Worm (Caenorhabditis elegans) whole organism, L3 larva: ENCODE results near the gene col-19.

ENCODE experiments used
- aly-2 ChIP-seq: fragments of 150-350 bp; optimal IDR thresholded peaks from 2 replicates; lab custom pipeline; 2014; ENCODE audit warnings: missing biosample characterization, missing genetic modification characterization
- ceh-16 ChIP-seq: sonication (generic microtip); optimal IDR thresholded peaks from 2 replicates; lab custom pipeline; 2017; ENCODE audit warnings: missing biosample characterization, missing genetic modification characterization
- ceh-28 ChIP-seq: fragments of 150-350 bp; optimal IDR thresholded peaks from 2 replicates; lab custom pipeline; 2014; ENCODE audit warnings: missing biosample characterization, missing genetic modification reagents, missing genetic modification characterization
- ceh-82 ChIP-seq: fragments of 150-350 bp; optimal IDR thresholded peaks from 2 replicates; lab custom pipeline; 2014; ENCODE audit warnings: missing biosample characterization, missing genetic modification characterization
- ceh-9 ChIP-seq: sonication (generic microtip); optimal IDR thresholded peaks from 2 replicates; lab custom pipeline; 2018; ENCODE audit warnings: missing biosample characterization, missing genetic modification characterization
- daf-12 ChIP-seq: fragments of 150-350 bp; optimal IDR thresholded peaks from 2 replicates; lab custom pipeline; 2014; ENCODE audit warnings: missing biosample characterization, missing genetic modification reagents, missing genetic modification characterization
- egl-27 ChIP-seq: sonication (generic microtip); optimal IDR thresholded peaks from 4 replicates; lab custom pipeline; 2017; ENCODE audit warnings: missing biosample characterization, missing genetic modification reagents, missing genetic modification characterization
- egl-5 ChIP-seq: fragments of 150-350 bp; optimal IDR thresholded peaks from 2 replicates; lab custom pipeline; 2017; ENCODE audit warnings: missing biosample characterization, missing genetic modification reagents, missing genetic modification characterization, inconsistent platforms
- elt-1 ChIP-seq: fragments of 150-350 bp; optimal IDR thresholded peaks from 2 replicates; lab custom pipeline; 2014; ENCODE audit warnings: missing biosample characterization, missing genetic modification characterization
- elt-2 ChIP-seq: sonication (generic microtip); optimal IDR thresholded peaks from 2 replicates; lab custom pipeline; 2016; ENCODE audit warnings: missing genetic modification reagents, mild to moderate bottlenecking, missing genetic modification characterization, missing compliant biosample characterization
- elt-3 ChIP-seq, 3 experiments: fragments of 150-350 bp in 1 of 3; sonication (generic microtip) in 2 of 3; optimal IDR thresholded peaks; 2 replicates in 2 of 3; 4 replicates in 1 of 3; lab custom pipeline; 2014 to 2017; ENCODE audit warnings: missing biosample characterization in 3 of 3, missing genetic modification characterization in 3 of 3
- eor-1 ChIP-seq, 2 experiments: fragments of 150-350 bp; optimal IDR thresholded peaks; 2 replicates each; lab custom pipeline; 2014 to 2018; ENCODE audit warnings: missing biosample characterization in 2 of 2, missing genetic modification characterization in 2 of 2
- fkh-10 ChIP-seq: sonication (generic microtip); optimal IDR thresholded peaks from 2 replicates; lab custom pipeline; 2017; ENCODE audit warnings: missing biosample characterization, missing genetic modification reagents, missing genetic modification characterization
- hmg-11 ChIP-seq: sonication (generic microtip); optimal IDR thresholded peaks from 2 replicates; lab custom pipeline; 2016; ENCODE audit warnings: missing genetic modification characterization, missing compliant biosample characterization
- jun-1 ChIP-seq: fragments of 150-350 bp; optimal IDR thresholded peaks from 2 replicates; lab custom pipeline; 2014; ENCODE audit warnings: missing biosample characterization, missing genetic modification reagents, missing genetic modification characterization
- lin-39 ChIP-seq: fragments of 150-350 bp; optimal IDR thresholded peaks from 2 replicates; lab custom pipeline; 2018; ENCODE audit warnings: missing biosample characterization, missing genetic modification reagents, missing genetic modification characterization
- nhr-12 ChIP-seq: fragments of 150-350 bp; optimal IDR thresholded peaks from 2 replicates; lab custom pipeline; 2014; ENCODE audit warnings: missing biosample characterization, missing genetic modification characterization
- nhr-23 ChIP-seq: fragments of 150-350 bp; optimal IDR thresholded peaks from 2 replicates; lab custom pipeline; 2014; ENCODE audit warnings: missing biosample characterization, missing genetic modification reagents, missing genetic modification characterization
- nhr-25 ChIP-seq: sonication (generic microtip); optimal IDR thresholded peaks from 2 replicates; lab custom pipeline; 2017; ENCODE audit warnings: missing biosample characterization, missing genetic modification characterization
- nhr-43 ChIP-seq: sonication (generic microtip); optimal IDR thresholded peaks from 2 replicates; lab custom pipeline; 2016; ENCODE audit warnings: mild to moderate bottlenecking, missing genetic modification characterization, missing compliant biosample characterization; ENCODE audit not compliant: poor library complexity, severe bottlenecking
- nhr-67 ChIP-seq: fragments of 150-350 bp; optimal IDR thresholded peaks from 2 replicates; lab custom pipeline; 2014; ENCODE audit warnings: missing biosample characterization, missing genetic modification characterization
- nhr-76 ChIP-seq: fragments of 150-350 bp; sonication (generic microtip); optimal IDR thresholded peaks from 5 replicates; lab custom pipeline; 2014; ENCODE audit warnings: missing biosample characterization, missing genetic modification characterization
- pha-4 ChIP-seq: fragments of 150-350 bp; optimal IDR thresholded peaks from 2 replicates; lab custom pipeline; 2014; ENCODE audit warnings: missing biosample characterization, missing genetic modification reagents, missing genetic modification characterization
- pqm-1 ChIP-seq: fragments of 150-350 bp; optimal IDR thresholded peaks from 2 replicates; lab custom pipeline; 2017; ENCODE audit warnings: missing biosample characterization, missing genetic modification characterization, inconsistent platforms
- sea-2 ChIP-seq: fragments of 150-350 bp; sonication (generic microtip); optimal IDR thresholded peaks from 4 replicates; lab custom pipeline; 2014; ENCODE audit warnings: missing biosample characterization, missing genetic modification reagents, missing genetic modification characterization
- snpc-4 ChIP-seq: fragments of 150-350 bp; optimal IDR thresholded peaks from 2 replicates; lab custom pipeline; 2014; ENCODE audit warnings: missing biosample characterization, missing genetic modification characterization
- tbx-2 ChIP-seq: sonication (generic microtip); optimal IDR thresholded peaks from 2 replicates; lab custom pipeline; 2016; ENCODE audit warnings: mild to moderate bottlenecking, missing genetic modification characterization, missing compliant biosample characterization
- unc-39 ChIP-seq: sonication (generic microtip); optimal IDR thresholded peaks from 4 replicates; lab custom pipeline; 2017; ENCODE audit warnings: missing biosample characterization, missing genetic modification characterization
- unc-62 ChIP-seq: fragments of 150-350 bp; sonication (generic microtip); optimal IDR thresholded peaks from 4 replicates; lab custom pipeline; 2014; ENCODE audit warnings: missing biosample characterization, missing genetic modification reagents, missing genetic modification characterization
- ztf-11 ChIP-seq: fragments of 150-350 bp; optimal IDR thresholded peaks from 2 replicates; lab custom pipeline; 2014; ENCODE audit warnings: missing biosample characterization, missing genetic modification characterization

col-19 gene

DNA sequence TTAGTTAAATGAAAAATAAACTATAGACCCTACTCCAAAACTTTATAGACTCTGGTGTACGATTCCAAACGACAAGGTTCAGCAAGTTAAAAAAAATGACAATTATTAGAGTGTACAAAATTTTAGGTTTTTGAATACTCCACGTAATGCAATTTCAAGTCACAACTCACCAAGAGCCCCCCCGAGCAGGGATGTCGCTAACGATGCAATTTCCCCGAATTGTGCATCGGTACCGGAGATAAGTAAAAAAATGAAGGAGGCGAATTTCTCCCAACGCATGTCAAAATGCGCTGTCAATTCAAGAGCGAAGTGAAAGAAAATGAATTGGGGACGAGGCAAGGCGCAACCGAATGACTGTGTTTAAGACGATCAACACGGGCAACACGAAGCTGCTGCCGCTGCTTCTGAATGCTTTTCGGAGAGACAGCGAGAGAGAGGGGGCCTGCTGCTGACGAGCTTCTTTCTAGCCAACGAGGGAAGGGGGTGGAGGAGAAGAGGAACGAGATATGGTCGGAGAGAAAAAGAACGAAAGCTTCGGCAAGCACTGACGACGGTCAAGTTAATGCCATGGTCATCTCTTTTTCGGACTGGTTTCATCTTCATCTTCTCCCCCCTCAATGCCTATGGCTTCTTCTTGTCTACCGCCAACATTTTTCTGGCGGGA, 35.8 kb downstream of the col-19 start, which contains the start of gene abu-12:
Gene abu-12, minus strand, starts transcription at position 472 of the 664 bp plus-strand sequence.
- TF ChIP-seq daf-12 (tag; lab: Kevin White, UChicago) (no peak), nhr-25 (tag; lab: Kevin White, UChicago) (peak; percentile 55), ceh-28 (no peak)

DNA sequence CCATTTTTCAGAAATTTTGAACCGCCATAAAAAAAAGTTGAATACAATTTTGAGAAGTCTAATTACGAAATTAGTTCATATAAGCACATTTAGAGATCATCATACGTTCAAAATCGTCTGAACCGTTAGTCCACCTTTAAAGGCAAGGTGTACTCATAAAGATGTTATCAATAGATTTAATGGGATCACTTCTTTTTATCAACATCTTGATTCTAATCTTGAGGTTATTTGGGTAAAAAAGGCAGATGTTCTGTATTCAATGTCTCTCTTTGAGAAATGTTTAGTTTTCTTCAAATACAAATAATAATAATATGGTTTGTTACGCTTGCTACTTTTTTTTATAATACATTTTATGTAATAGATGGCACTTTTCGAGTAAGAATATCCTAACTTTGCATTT, 37.8 kb downstream of the col-19 start:
- peak; percentile 86 for TF ChIP-seq elt-1 (tag; lab: Kevin White, UChicago)
- TF ChIP-seq ceh-82: no peak
- TF ChIP-seq, all 47 proteins: peak for 1

DNA sequence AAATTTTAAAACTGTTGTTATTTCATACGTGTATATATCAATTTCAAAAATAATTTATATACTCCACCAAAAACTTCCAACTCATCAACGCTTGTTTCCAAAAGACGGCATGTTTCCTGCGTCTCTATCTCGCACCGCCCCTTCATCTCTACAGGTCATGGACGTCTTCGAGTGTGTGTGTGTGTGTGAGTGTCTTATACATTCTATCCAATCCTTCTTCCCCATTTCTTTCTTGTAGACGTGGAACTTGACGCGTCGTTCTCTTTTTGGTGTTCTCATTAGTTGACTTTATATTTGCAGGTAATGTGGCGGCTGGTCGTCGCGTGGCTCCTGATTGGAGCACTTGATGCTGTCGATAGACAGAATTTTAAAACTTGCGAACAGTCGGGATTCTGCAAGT, 38.8 kb downstream of the col-19 start, which contains the start of gene aagr-4:
Gene aagr-4, plus strand, starts transcription at position 301 of the 400 bp plus-strand sequence.
- no peak for TF ChIP-seq nhr-12 (tag; lab: Kevin White, UChicago)
- peak in 1 of 3 experiments; percentile 23 for TF ChIP-seq elt-3 (tag; optimal IDR thresholded peaks at IDR 0.05; lab: Kevin White, UChicago)
- no peak for TF ChIP-seq ceh-28
- TF ChIP-seq nhr-23 (tag; lab: Kevin White, UChicago): peak; percentile 44
- TF ChIP-seq lin-39 (tag; lab: Kevin White, UChicago): no peak
- TF ChIP-seq nhr-43 (tag; lab: Kevin White, UChicago): no peak
- TF ChIP-seq, all 47 proteins: peak for 2

DNA sequence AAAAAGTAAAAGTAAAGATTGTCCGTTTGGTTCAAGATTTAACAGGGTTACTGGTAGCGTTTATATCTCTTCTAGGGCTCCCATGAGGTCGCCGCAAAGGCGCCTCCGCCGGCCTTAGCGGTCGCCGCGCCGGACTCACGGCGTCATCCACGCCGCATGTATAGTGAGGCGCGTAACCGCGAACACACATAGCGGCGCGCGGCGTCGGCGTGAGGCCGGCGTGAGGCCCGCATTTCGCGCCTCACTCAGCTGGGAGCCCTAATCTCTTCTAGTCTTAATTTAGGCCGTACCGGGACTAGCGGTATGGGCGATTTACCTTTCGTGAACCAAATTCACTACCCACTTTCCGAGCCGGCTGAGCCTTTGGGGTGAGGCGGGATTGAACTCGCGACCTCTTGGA, 40.1 kb downstream of the col-19 start:
- no peak for TF ChIP-seq ceh-82
- TF ChIP-seq jun-1 (tag; lab: Kevin White, UChicago): no peak
- no peak for TF ChIP-seq tbx-2 (tag; lab: Kevin White, UChicago)
- TF ChIP-seq snpc-4: no peak
- TF ChIP-seq pha-4 (tag; lab: Kevin White, UChicago): no peak
- TF ChIP-seq hmg-11 (tag; lab: Kevin White, UChicago): no peak
- no peak for TF ChIP-seq ceh-16 (tag; lab: Kevin White, UChicago)
- TF ChIP-seq ceh-9 (tag; lab: Kevin White, UChicago): no peak
- TF ChIP-seq unc-39 (tag; lab: Kevin White, UChicago): no peak
- TF ChIP-seq eor-1 (tag; optimal IDR thresholded peaks at IDR 0.05; lab: Kevin White, UChicago): no peak

DNA sequence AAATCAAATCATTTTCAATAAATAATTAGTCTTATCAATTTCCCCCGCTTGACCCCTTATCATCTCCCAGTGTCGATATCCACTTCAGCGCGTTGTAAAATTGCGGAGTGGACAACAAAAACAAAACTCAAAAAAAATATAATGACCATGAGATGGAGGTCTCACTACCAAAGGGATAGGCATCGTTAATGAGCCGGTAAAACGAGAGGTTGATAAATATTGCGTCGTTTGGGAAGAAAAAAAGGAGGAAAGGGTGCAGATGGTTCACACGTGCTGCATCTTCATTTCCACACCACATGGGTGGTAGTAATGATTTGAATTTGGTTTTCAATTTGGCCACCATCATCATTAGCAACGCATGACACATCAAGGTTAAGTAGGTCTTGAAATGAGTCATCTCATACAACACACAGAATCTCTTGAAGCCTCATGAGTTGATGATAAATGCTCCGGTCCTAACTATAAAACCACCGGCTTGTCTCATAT, 45.9 kb downstream of the col-19 start:
- no peak for TF ChIP-seq nhr-76 (tag; lab: Kevin White, UChicago)
- no peak for TF ChIP-seq nhr-12 (tag; lab: Kevin White, UChicago)
- TF ChIP-seq tbx-2 (tag; lab: Kevin White, UChicago): no peak
- TF ChIP-seq fkh-10 (GFP tag; lab: Kevin White, UChicago): no peak
- TF ChIP-seq ceh-28: no peak
- TF ChIP-seq ceh-82: no peak
- TF ChIP-seq egl-5 (tag; lab: Kevin White, UChicago): no peak
- no peak for TF ChIP-seq sea-2 (GFP tag; lab: Kevin White, UChicago)
- no peak for TF ChIP-seq hmg-11 (tag; lab: Kevin White, UChicago)
- TF ChIP-seq elt-2 (tag; lab: Kevin White, UChicago): no peak
- no peak for TF ChIP-seq unc-62 (GFP tag; lab: Kevin White, UChicago)
- TF ChIP-seq ztf-11 (tag; lab: Kevin White, UChicago): no peak
- no peak for TF ChIP-seq aly-2
- TF ChIP-seq nhr-67 (tag; lab: Kevin White, UChicago): no peak
- no peak for TF ChIP-seq pqm-1 (tag; lab: Kevin White, UChicago)
- TF ChIP-seq egl-27 (tag; lab: Kevin White, UChicago): no peak
- no peak for TF ChIP-seq jun-1 (tag; lab: Kevin White, UChicago)
- no peak for TF ChIP-seq lin-39 (tag; lab: Kevin White, UChicago)
